Worm (Caenorhabditis elegans): ENCODE measurements around the gene fbxb-102.

The fbxb-102 gene

ce11 chrII:12467047-12467446 lies 15.7 kb upstream of the fbxb-102 start, which contains the start of gene srg-16:
TSS of gene srg-16 (plus strand) at chrII:12467133.
- no peak for TF ChIP-seq ceh-27 (GFP tag; optimal IDR thresholded peaks at IDR 0.05)
- no peak for TF ChIP-seq cebp-1 (GFP tag; IDR thresholded peaks at IDR 0.05)
- no peak for TF ChIP-seq cebp-1 (tag; optimal IDR thresholded peaks at IDR 0.05)
- no peak for TF ChIP-seq ceh-79 (tag; optimal IDR thresholded peaks at IDR 0.05)
- TF ChIP-seq Y53G8AR.9 (GFP tag; conservative IDR thresholded peaks at IDR 0.05): no peak
- no peak for TF ChIP-seq rec-8 (tag; optimal IDR thresholded peaks at IDR 0.05)
- TF ChIP-seq hrde-1 (tag; optimal IDR thresholded peaks at IDR 0.05; ENCODE audit: borderline replicate concordance): no peak
- no peak for TF ChIP-seq K11D2.4 (GFP tag; IDR thresholded peaks at IDR 0.05)
- TF ChIP-seq hlh-12 (tag; optimal IDR thresholded peaks at IDR 0.05): no peak
- no peak for TF ChIP-seq sdz-38 (tag; optimal IDR thresholded peaks at IDR 0.05)
- no peak for TF ChIP-seq dpff-1 (tag; optimal IDR thresholded peaks at IDR 0.05)
- TF ChIP-seq ztf-25 (GFP tag; IDR thresholded peaks at IDR 0.05): no peak
- TF ChIP-seq ceh-40 (GFP tag; IDR thresholded peaks at IDR 0.05): no peak
- no peak for TF ChIP-seq dox-1 (GFP tag; IDR thresholded peaks at IDR 0.05)
- no peak for TF ChIP-seq pha-4 (tag; optimal IDR thresholded peaks at IDR 0.05)
- no peak for TF ChIP-seq mxl-1 (tag; optimal IDR thresholded peaks at IDR 0.05)

- TF ChIP-seq F57C9.4 (tag; optimal IDR thresholded peaks at IDR 0.05): no peak
- no peak for TF ChIP-seq athp-1 (tag; optimal IDR thresholded peaks at IDR 0.05)
- TF ChIP-seq F49E8.2 (tag; optimal IDR thresholded peaks at IDR 0.05; ENCODE audit: insufficient read depth): no peak
- TF ChIP-seq mes-4 (tag; optimal IDR thresholded peaks at IDR 0.05): no peak
- TF ChIP-seq zfh-2 (GFP tag; conservative IDR thresholded peaks at IDR 0.05): no peak
- no peak for TF ChIP-seq snpc-1.1 (tag; optimal IDR thresholded peaks at IDR 0.05; ENCODE audit: insufficient read depth)
- TF ChIP-seq B0336.3 (GFP tag; IDR thresholded peaks at IDR 0.05): no peak
- no peak for TF ChIP-seq sea-2 (GFP tag; IDR thresholded peaks at IDR 0.05)
- TF ChIP-seq bed-2 (GFP tag; IDR thresholded peaks at IDR 0.05): no peak
- no peak for TF ChIP-seq hrde-1 (tag; optimal IDR thresholded peaks at IDR 0.05; ENCODE audit: borderline replicate concordance)
- TF ChIP-seq die-1 (tag; optimal IDR thresholded peaks at IDR 0.05): no peak
- TF ChIP-seq snpc-1.3 (tag; optimal IDR thresholded peaks at IDR 0.05; ENCODE audit: insufficient read depth): no peak
- no peak for TF ChIP-seq F57A8.1 (GFP tag; optimal IDR thresholded peaks at IDR 0.05)
Observed at ce11 chrII:12471138-12471855, 11.4 kb upstream of the fbxb-102 start, which contains the start of the genes F15A4.5 and phat-8. TSS of gene F15A4.5 (minus strand) at chrII:12471238. TSS of gene phat-8 (plus strand) at chrII:12471805.

- TF ChIP-seq hlh-12 (tag; optimal IDR thresholded peaks at IDR 0.05) (no peak), F55B11.4 (tag; optimal IDR thresholded peaks at IDR 0.05; ENCODE audit: borderline replicate concordance, insufficient read depth) (no peak), xnd-1 (tag; optimal IDR thresholded peaks at IDR 0.05) (no peak), hmg-20 (GFP tag; IDR thresholded peaks at IDR 0.05) (no peak), unc-130 (GFP tag; optimal IDR thresholded peaks at IDR 0.05) (no peak), sdz-38 (tag; optimal IDR thresholded peaks at IDR 0.05) (no peak), egrh-3 (GFP tag; IDR thresholded peaks at IDR 0.05) (no peak), ztf-18 (tag; optimal IDR thresholded peaks at IDR 0.05) (no peak), T26A5.8 (tag; optimal IDR thresholded peaks at IDR 0.05) (no peak), zim-3 (tag; optimal IDR thresholded peaks at IDR 0.05) (no peak), ztf-28 (GFP tag; IDR thresholded peaks at IDR 0.05) (no peak), ceh-100 (GFP tag; IDR thresholded peaks at IDR 0.05) (no peak), tbx-9 (tag; optimal IDR thresholded peaks at IDR 0.05; ENCODE audit: borderline replicate concordance) (no peak), unc-62 (GFP tag; optimal IDR thresholded peaks at IDR 0.05) (no peak), F52B5.7 (tag; optimal IDR thresholded peaks at IDR 0.05) (no peak), ekl-4 (GFP tag; IDR thresholded peaks at IDR 0.05) (no peak)
Observed at ce11 chrII:12473406-12473805, 9.3 kb upstream of the fbxb-102 start, which contains the start of gene srg-17. TSS of gene srg-17 (plus strand) at chrII:12473706.
